Worm (Caenorhabditis elegans): ENCODE data around the gene Y75B8A.25.

Y75B8A.25 gene

ce11 chrIII:12250114-12250792 lies 23.6 kb upstream of the Y75B8A.25 start, which contains the start of the genes tim-1 and Y75B8A.23 (continued):
- TF ChIP-seq attf-3 (GFP tag; conservative IDR thresholded peaks at IDR 0.05) (peak; percentile 68), nhr-120 (GFP tag; IDR thresholded peaks at IDR 0.05) (no peak), ceh-91 (GFP tag; IDR thresholded peaks at IDR 0.05) (peak; percentile 90), let-526 (GFP tag; IDR thresholded peaks at IDR 0.05) (0 out of 2 replicates have a peak, but pooled peaks have one; percentile 61), hsf-1 (GFP tag; IDR thresholded peaks at IDR 0.05) (peak; percentile 76), athp-1 (tag; optimal IDR thresholded peaks at IDR 0.05) (peak; percentile 91), madf-10 (tag; optimal IDR thresholded peaks at IDR 0.05) (peak; percentile 73), B0019.2 (GFP tag; conservative IDR thresholded peaks at IDR 0.05) (peak; percentile 92), ceh-58 (GFP tag; IDR thresholded peaks at IDR 0.05) (no peak), nhr-179 (tag; optimal IDR thresholded peaks at IDR 0.05) (peak; percentile 27), ccch-3 (GFP tag; optimal IDR thresholded peaks at IDR 0.05) (no peak), hlh-12 (tag; optimal IDR thresholded peaks at IDR 0.05) (peak; percentile 56), gei-17 (GFP tag; optimal IDR thresholded peaks at IDR 0.05) (peak; percentile 86), aptf-3 (GFP tag; IDR thresholded peaks at IDR 0.05) (0 out of 2 replicates have a peak, but pooled peaks have one; percentile 10), sea-2 (GFP tag; IDR thresholded peaks at IDR 0.05) (peak; percentile 70; the same call in 1 of the 2 replicates), dpl-1 (GFP tag; optimal IDR thresholded peaks at IDR 0.05) (peak; percentile 94), Y95B8A.8 (GFP tag; IDR thresholded peaks at IDR 0.05) (peak; percentile 97), atf-7 (tag; optimal IDR thresholded peaks at IDR 0.05) (peak; percentile 88), ztf-6 (GFP tag; IDR thresholded peaks at IDR 0.05) (0 out of 2 replicates have a peak, but pooled peaks have one; percentile 67), F10E7.11 (tag; optimal IDR thresholded peaks at IDR 0.05) (peak; percentile 82), mel-28 (tag; optimal IDR thresholded peaks at IDR 0.05; ENCODE audit: borderline replicate concordance) (peak; percentile 84), mes-4 (tag; optimal IDR thresholded peaks at IDR 0.05) (peak; percentile 75), fkh-3 (tag; optimal IDR thresholded peaks at IDR 0.05) (peak; percentile 90), lin-54 (GFP tag; optimal IDR thresholded peaks at IDR 0.05) (peak; percentile 97), him-1 (tag; optimal IDR thresholded peaks at IDR 0.05) (peak; percentile 86), nfyb-1 (GFP tag; IDR thresholded peaks at IDR 0.05) (peak; percentile 98), rpc-1 (optimal IDR thresholded peaks at IDR 0.05) (peak; percentile 3), rpc-1 (tag; optimal IDR thresholded peaks at IDR 0.05) (peak; percentile 1), ceh-40 (GFP tag; IDR thresholded peaks at IDR 0.05) (peak; percentile 67; the same call in 1 of the 2 replicates), aptf-2 (GFP tag; conservative IDR thresholded peaks at IDR 0.05) (peak; percentile 87), lsy-27 (tag; optimal IDR thresholded peaks at IDR 0.05; ENCODE audit: borderline replicate concordance, insufficient read depth) (peak; percentile 84), sptf-2 (GFP tag; optimal IDR thresholded peaks at IDR 0.05) (no peak), lag-1 (GFP tag; IDR thresholded peaks at IDR 0.05) (0 out of 2 replicates have a peak, but pooled peaks have one; percentile 11), bed-1 (GFP tag; IDR thresholded peaks at IDR 0.05) (no peak), K11D2.4 (GFP tag; IDR thresholded peaks at IDR 0.05) (peak; percentile 89), lir-1 (GFP tag; conservative IDR thresholded peaks at IDR 0.05) (peak; percentile 86), F37B4.10 (GFP tag; IDR thresholded peaks at IDR 0.05) (0 out of 2 replicates have a peak, but pooled peaks have one; percentile 10), ama-1 (optimal IDR thresholded peaks at IDR 0.05) (peak; percentile 98), ama-1 (GFP tag; optimal IDR thresholded peaks at IDR 0.05) (peak; percentile 54 to 94), hmg-1.2 (GFP tag; IDR thresholded peaks at IDR 0.05) (peak; percentile 98), unc-130 (GFP tag; optimal IDR thresholded peaks at IDR 0.05) (peak; percentile 86), snpc-1.1 (tag; optimal IDR thresholded peaks at IDR 0.05; ENCODE audit: insufficient read depth) (peak; percentile 100), rec-8 (tag; optimal IDR thresholded peaks at IDR 0.05) (peak; percentile 7 to 56), ztf-26 (tag; optimal IDR thresholded peaks at IDR 0.05) (peak; percentile 80), B0035.1 (tag; optimal IDR thresholded peaks at IDR 0.05) (peak; percentile 80)

Measured in whole organism, young adult.